Worm (Caenorhabditis elegans): ENCODE measurements around the gene K12H6.6.
"Not testable (repeated sequence)": the region's sequence is repeated elsewhere in the genome, so short reads cannot be mapped to it uniquely, and the experiment has no call there.

The K12H6.6 gene

DNA sequence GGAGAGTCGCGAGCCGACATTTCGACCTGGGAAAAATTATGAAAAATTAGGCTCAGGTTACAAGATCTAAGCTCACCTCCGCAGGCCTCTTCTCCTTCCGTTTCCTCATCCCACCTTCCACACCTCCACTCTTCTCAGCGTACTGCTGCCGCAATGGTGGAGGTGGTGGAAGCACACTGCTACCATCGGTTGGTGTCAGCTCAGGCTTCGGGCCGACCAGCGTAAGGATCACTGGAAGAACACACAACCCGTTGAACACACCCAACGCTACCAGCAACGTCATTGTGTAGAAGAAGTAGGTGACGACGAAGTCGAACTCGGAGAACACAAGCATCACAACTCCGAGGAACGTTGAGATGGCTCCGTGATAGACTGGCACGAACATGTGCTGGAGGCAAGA lies 14.6 kb upstream of the K12H6.6 start:
- TF ChIP-seq ref-1 (GFP tag; conservative IDR thresholded peaks at IDR 0.05) (no peak), tab-1 (GFP tag; IDR thresholded peaks at IDR 0.05) (0 out of 2 replicates have a peak, but pooled peaks have one; percentile 13), med-1 (GFP tag; optimal IDR thresholded peaks at IDR 0.05; ENCODE audit: insufficient read depth) (no peak)

DNA sequence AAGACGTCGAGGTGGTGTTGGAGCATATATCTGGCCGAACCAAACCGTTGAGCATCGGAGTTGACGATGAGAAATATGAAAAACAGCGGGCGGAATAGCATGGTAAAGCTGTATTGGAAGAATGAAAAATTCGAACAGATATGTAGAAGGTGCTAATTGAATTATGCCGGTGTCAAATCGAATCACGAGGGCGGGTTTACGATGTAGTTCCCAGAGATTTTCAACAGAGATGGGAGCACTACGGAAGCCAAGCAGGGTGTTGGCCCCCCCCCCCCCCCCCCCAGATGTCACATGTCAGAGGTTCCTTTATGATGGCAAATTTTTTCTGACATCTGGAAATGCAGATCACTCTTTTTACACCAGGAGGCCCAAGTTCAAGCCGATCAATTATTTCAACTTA lies 12.1 kb upstream of the K12H6.6 start, which contains the start of gene Y110A2AL.7:
Gene Y110A2AL.7, minus strand, starts transcription at position 101 of the 400 bp plus-strand sequence.
- TF ChIP-seq ztf-23 (GFP tag; IDR thresholded peaks at IDR 0.05) = no peak
- TF ChIP-seq med-1 (GFP tag; optimal IDR thresholded peaks at IDR 0.05; ENCODE audit: insufficient read depth) = no peak
- no peak for TF ChIP-seq klf-2 (GFP tag; conservative IDR thresholded peaks at IDR 0.05)
- TF ChIP-seq flt-1 (GFP tag; IDR thresholded peaks at IDR 0.05) = no peak
- TF ChIP-seq cog-1 (tag; optimal IDR thresholded peaks at IDR 0.05) = no peak
- no peak for TF ChIP-seq T22C8.4 (GFP tag; IDR thresholded peaks at IDR 0.05)
- no peak for TF ChIP-seq ref-1 (GFP tag; conservative IDR thresholded peaks at IDR 0.05)
- TF ChIP-seq ztf-29 (GFP tag; IDR thresholded peaks at IDR 0.05) = no peak
- TF ChIP-seq tab-1 (GFP tag; IDR thresholded peaks at IDR 0.05) = no peak

DNA sequence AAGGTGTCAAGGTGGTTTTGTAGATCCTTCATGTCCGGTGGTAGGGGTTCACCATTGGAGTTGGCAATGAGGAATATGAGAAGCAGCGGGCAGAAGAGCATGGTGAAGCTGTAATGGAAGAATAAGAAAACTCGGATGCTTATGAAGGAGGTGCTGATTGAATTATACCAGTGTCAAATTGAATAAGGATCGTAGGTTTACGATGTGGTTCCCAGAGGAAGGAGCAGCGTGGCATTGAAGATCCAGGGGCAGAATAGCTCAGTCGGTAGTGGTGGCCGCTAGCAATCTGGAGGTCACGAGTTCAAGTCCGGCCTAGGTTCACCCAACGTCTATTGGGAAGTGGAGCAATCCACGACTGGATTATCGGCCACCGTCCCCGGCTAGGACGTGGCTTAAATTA lies 10.5 kb upstream of the K12H6.6 start, which contains the start of gene Y110A2AL.6:
Gene Y110A2AL.6, minus strand, starts transcription at position 101 of the 400 bp plus-strand sequence.
- no peak for TF ChIP-seq ref-1 (GFP tag; conservative IDR thresholded peaks at IDR 0.05)

DNA sequence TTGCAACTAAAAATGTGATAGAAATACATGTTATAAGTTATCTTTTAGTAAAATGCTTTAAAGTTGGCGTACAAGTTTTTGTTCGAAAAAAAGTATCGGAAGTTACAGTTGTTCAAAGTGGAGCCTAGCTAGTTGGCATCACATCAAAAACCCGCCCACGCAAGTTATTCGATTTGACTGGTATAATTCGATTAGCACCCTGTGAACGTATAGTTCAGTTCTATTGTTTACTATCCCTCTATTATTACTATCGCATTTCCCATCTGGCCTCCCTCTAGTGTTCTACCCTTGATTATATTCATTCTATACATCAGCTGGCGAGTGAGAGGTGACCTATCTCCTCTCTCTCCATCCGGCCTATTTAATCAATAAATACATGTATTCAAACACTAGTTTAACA lies 8.0 kb upstream of the K12H6.6 start, which contains the start of gene Y110A2AL.4:
Gene Y110A2AL.4, plus strand, starts transcription at position 301 of the 400 bp plus-strand sequence.
- not testable (repeated sequence) for TF ChIP-seq med-1 (GFP tag; optimal IDR thresholded peaks at IDR 0.05; ENCODE audit: insufficient read depth); ztf-23 (GFP tag; IDR thresholded peaks at IDR 0.05); ref-1 (GFP tag; conservative IDR thresholded peaks at IDR 0.05)

DNA sequence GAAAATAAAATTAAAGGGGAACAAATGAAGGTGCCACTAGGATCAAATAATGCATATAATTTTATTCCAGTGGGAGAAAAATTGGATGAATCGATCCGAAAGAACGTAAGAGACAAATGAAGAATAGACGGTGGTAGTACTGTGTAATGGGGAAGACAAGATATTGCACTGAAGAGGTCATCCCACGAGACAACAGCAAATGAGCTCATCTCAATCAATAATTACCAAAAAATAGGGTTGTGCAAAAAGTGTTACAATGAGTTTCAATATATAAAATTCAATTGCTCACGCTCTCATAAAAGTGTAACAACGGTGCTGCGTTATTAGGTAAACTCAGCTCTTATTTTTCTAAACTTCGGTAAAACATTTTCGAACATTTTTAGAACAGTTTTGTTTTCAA lies 5.8 kb upstream of the K12H6.6 start, which contains the start of gene K12H6.7:
Gene K12H6.7, minus strand, starts transcription at position 101 of the 400 bp plus-strand sequence.
- TF ChIP-seq cog-1 (tag; optimal IDR thresholded peaks at IDR 0.05) (no peak), T22C8.4 (GFP tag; IDR thresholded peaks at IDR 0.05) (no peak), klf-2 (GFP tag; conservative IDR thresholded peaks at IDR 0.05) (no peak), flt-1 (GFP tag; IDR thresholded peaks at IDR 0.05) (no peak), ztf-23 (GFP tag; IDR thresholded peaks at IDR 0.05) (no peak), ref-1 (GFP tag; conservative IDR thresholded peaks at IDR 0.05) (no peak), med-1 (GFP tag; optimal IDR thresholded peaks at IDR 0.05; ENCODE audit: insufficient read depth) (no peak), tab-1 (GFP tag; IDR thresholded peaks at IDR 0.05) (no peak), ztf-29 (GFP tag; IDR thresholded peaks at IDR 0.05) (no peak)

DNA sequence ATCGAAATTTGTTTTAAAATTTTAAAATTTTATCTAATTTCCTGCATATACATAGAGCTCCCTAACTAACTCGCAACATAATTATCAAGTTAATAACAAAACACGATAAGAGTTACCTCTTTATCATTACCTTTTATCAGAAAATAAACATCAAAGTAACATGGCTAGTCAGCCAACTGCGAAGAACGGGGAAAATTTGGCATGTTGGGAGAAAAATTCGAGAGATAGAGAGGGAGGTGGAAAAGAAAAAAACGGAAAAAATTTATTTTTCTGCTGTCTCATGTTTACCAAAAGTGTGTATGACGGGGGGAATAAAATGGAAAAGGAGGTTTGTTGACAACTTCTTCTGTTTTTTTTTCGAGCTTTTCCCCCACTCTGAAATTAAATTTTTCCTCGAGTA lies 3.1 kb upstream of the K12H6.6 start:
- TF ChIP-seq T22C8.4 (GFP tag; IDR thresholded peaks at IDR 0.05) = no peak
- TF ChIP-seq cog-1 (tag; optimal IDR thresholded peaks at IDR 0.05) = no peak
- TF ChIP-seq klf-2 (GFP tag; conservative IDR thresholded peaks at IDR 0.05) = no peak

DNA sequence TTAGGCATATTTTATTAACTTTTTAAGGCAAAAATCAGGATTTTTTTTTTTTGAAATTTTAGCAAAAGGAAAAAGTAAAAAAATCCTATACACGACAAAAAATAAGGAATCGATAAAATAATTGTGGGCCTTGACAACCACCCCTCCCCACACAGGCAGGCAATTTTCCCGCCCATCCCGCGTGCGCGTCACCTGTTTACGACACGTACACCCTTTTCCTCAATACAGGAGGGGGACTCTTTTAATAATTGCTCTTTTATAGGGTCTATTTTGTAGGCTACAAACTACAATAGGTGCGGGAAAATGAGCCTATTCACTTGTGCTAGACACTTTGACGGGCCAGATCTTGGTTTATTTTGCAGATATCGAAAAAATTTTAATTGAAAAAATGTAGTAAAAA lies 1.5 kb upstream of the K12H6.6 start:
- TF ChIP-seq med-1 (GFP tag; optimal IDR thresholded peaks at IDR 0.05; ENCODE audit: insufficient read depth) (no peak), cog-1 (tag; optimal IDR thresholded peaks at IDR 0.05) (no peak), flt-1 (GFP tag; IDR thresholded peaks at IDR 0.05) (no peak), ref-1 (GFP tag; conservative IDR thresholded peaks at IDR 0.05) (no peak), T22C8.4 (GFP tag; IDR thresholded peaks at IDR 0.05) (no peak), tab-1 (GFP tag; IDR thresholded peaks at IDR 0.05) (no peak), klf-2 (GFP tag; conservative IDR thresholded peaks at IDR 0.05) (no peak)

DNA sequence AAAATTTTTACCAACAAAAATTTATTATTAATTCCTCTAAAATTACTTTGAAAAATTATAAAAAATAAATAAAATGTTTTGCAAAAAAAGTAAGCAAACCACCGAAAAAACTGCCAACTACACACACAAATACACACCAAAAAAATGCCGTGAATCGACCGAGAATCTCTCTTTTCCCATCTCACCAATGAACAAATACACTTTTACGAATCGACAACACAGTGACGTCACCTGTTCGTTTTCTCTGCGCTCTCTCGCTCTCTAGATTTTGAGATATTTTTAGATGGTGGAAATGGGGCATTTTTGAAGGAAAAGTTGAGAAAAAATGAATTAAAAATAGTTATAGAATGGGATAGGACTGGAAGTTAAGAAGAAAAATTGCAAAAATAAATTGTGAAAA lies 1.1 kb upstream of the K12H6.6 start:
- no peak for TF ChIP-seq klf-2 (GFP tag; conservative IDR thresholded peaks at IDR 0.05)
- TF ChIP-seq tab-1 (GFP tag; IDR thresholded peaks at IDR 0.05) = no peak
- no peak for TF ChIP-seq ztf-29 (GFP tag; IDR thresholded peaks at IDR 0.05)
- TF ChIP-seq cog-1 (tag; optimal IDR thresholded peaks at IDR 0.05) = no peak
- no peak for TF ChIP-seq med-1 (GFP tag; optimal IDR thresholded peaks at IDR 0.05; ENCODE audit: insufficient read depth)
- TF ChIP-seq ztf-23 (GFP tag; IDR thresholded peaks at IDR 0.05) = no peak

DNA sequence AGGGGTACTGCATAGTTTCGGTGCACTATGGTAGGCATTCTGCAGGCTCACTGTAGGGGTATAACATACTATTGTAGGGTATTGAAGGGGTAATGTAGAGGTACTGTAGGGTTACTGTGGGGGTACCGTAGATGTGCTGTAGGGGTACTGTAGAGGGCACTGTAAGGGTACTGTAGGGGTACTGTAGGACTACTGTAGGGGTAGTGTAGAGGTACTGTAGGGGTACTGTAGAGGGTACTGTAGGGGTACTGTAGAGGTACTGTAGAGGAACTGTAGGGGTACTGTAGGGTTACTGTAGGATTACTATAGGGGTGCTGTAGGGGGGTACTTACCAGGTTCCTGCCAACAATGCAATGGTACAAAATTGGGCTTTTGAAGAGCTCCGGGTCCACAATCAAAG lies 889 bp downstream of the K12H6.6 start:
- TF ChIP-seq klf-2 (GFP tag; conservative IDR thresholded peaks at IDR 0.05) (0 out of 2 replicates have a peak, but pooled peaks have one; percentile 58), T22C8.4 (GFP tag; IDR thresholded peaks at IDR 0.05) (no peak), ref-1 (GFP tag; conservative IDR thresholded peaks at IDR 0.05) (no peak)

DNA sequence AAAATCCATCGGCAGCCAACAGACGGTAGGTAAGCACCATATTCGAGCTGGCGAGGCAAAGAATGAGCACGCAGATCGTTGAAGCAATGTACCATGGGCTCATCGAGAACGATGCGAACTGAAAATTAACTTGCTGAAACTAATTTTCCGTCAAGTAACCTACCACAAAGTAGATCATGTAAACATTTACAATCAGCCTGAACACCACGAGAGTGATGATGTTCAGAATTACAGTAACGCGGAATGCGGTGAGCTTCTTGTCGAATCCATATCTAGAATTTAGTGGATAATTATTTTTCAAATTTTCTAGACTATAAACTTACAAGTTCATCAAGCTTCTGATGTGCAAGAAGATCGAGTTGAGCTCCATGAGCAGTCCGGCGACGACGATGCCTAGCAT lies 1.6 kb downstream of the K12H6.6 start:
- TF ChIP-seq ztf-29 (GFP tag; IDR thresholded peaks at IDR 0.05) (no peak), flt-1 (GFP tag; IDR thresholded peaks at IDR 0.05) (no peak), ref-1 (GFP tag; conservative IDR thresholded peaks at IDR 0.05) (no peak), T22C8.4 (GFP tag; IDR thresholded peaks at IDR 0.05) (no peak), tab-1 (GFP tag; IDR thresholded peaks at IDR 0.05) (no peak), ztf-23 (GFP tag; IDR thresholded peaks at IDR 0.05) (no peak), cog-1 (tag; optimal IDR thresholded peaks at IDR 0.05) (no peak), klf-2 (GFP tag; conservative IDR thresholded peaks at IDR 0.05) (no peak), med-1 (GFP tag; optimal IDR thresholded peaks at IDR 0.05; ENCODE audit: insufficient read depth) (no peak)

DNA sequence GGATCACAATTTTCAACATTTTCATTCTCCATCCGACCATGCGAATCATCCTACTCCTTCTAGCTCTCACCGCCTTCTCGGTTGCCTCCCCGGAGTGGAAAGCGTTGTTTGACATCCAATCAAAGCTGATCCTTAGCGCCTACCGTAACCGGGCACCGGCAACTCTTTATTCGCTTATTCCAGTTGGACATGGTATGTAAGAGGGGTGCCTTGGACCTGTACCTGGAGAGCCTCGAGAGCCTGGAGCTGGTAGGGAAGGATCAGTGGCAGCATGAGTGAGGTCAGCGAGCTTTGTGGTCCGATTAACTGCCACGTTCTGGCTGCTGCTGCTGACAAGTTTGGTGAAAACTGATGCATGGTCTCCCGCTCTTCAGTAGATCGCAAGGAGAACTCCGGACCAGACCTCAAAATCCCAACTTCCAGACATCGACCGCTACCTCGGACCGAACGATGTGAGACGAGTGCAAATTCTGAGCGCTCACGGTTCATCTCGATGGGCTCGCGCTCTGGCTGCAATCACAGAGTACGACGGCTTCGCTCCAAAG lies 3.1 kb downstream of the K12H6.6 start, which contains the start of gene K12H6.8:
Gene K12H6.8, plus strand, starts transcription at position 38 of the 545 bp plus-strand sequence.
- TF ChIP-seq cog-1 (tag; optimal IDR thresholded peaks at IDR 0.05) = no peak
- no peak for TF ChIP-seq tab-1 (GFP tag; IDR thresholded peaks at IDR 0.05)
- no peak for TF ChIP-seq ztf-29 (GFP tag; IDR thresholded peaks at IDR 0.05)
- no peak for TF ChIP-seq T22C8.4 (GFP tag; IDR thresholded peaks at IDR 0.05)
- no peak for TF ChIP-seq flt-1 (GFP tag; IDR thresholded peaks at IDR 0.05)
